Worm (Caenorhabditis elegans) whole organism, L3 larva: Measurements from ENCODE around the gene F42A10.7.

ENCODE experiments used
- nhr-237 ChIP-seq: fragments of 150-350 bp; optimal IDR thresholded peaks from 2 replicates; lab custom pipeline; 2014; ENCODE audit warnings: missing biosample characterization, missing genetic modification characterization
- snpc-4 ChIP-seq: fragments of 150-350 bp; optimal IDR thresholded peaks from 2 replicates; lab custom pipeline; 2014; ENCODE audit warnings: missing biosample characterization, missing genetic modification characterization

ce11 chrIII:6177631-6178030, 855 bp downstream of the F42A10.7 start:
- TF ChIP-seq nhr-237 = no peak
- TF ChIP-seq snpc-4 (tag; lab: Kevin White, UChicago) = no peak
